Worm (Caenorhabditis elegans) whole organism, early embryonic: ENCODE results near the gene str-247.

Experiments used
- B0310.2 ChIP-seq: sonication (generic microtip); optimal IDR thresholded peaks from 2 replicates; lab custom pipeline; 2016; ENCODE audit warnings: mild to moderate bottlenecking, missing genetic modification characterization, missing compliant biosample characterization
- F13C5.2 ChIP-seq: sonication (generic microtip); optimal IDR thresholded peaks from 2 replicates; lab custom pipeline; 2017; ENCODE audit warnings: mild to moderate bottlenecking, missing genetic modification characterization, inconsistent platforms, missing compliant biosample characterization
- aly-1 ChIP-seq: sonication (generic microtip); optimal IDR thresholded peaks from 2 replicates; lab custom pipeline; 2016; ENCODE audit warnings: missing genetic modification characterization, missing compliant biosample characterization
- ama-1 ChIP-seq: fragments of 150-350 bp; optimal IDR thresholded peaks from 2 replicates; lab custom pipeline; 2014
- ceh-13 ChIP-seq: fragments of 200-800 bp; sonication (Bioruptor generic); optimal IDR thresholded peaks from 2 replicates; lab custom pipeline; 2018; ENCODE audit warnings: mild to moderate bottlenecking, missing genetic modification characterization, missing compliant biosample characterization
- ceh-36 ChIP-seq: sonication (generic microtip); optimal IDR thresholded peaks from 2 replicates; lab custom pipeline; 2016; ENCODE audit warnings: missing genetic modification characterization, inconsistent platforms, missing compliant biosample characterization
- ets-7 ChIP-seq: sonication (generic microtip); optimal IDR thresholded peaks from 2 replicates; lab custom pipeline; 2016; ENCODE audit warnings: missing genotype, missing genetic modification characterization, missing compliant biosample characterization
- flt-1 ChIP-seq: fragments of 200-800 bp; sonication (Bioruptor generic); IDR thresholded peaks from 2 replicates; pipeline ENCODE4 v1.3.6; 2022; ENCODE audit warnings: missing genetic modification characterization, missing compliant biosample characterization
- hmbx-1 ChIP-seq: sonication (generic microtip); optimal IDR thresholded peaks from 2 replicates; lab custom pipeline; 2016; ENCODE audit warnings: mild to moderate bottlenecking, missing genetic modification characterization, missing compliant biosample characterization
- hmg-4 ChIP-seq: fragments of 200-800 bp; sonication (Bioruptor generic); optimal IDR thresholded peaks from 2 replicates; lab custom pipeline; 2018; ENCODE audit warnings: mild to moderate bottlenecking, missing genetic modification characterization, missing compliant biosample characterization
- hnd-1 ChIP-seq: sonication (generic microtip); optimal IDR thresholded peaks from 2 replicates; lab custom pipeline; 2016; ENCODE audit warnings: missing genetic modification characterization, missing compliant biosample characterization
- pes-1 ChIP-seq: fragments of 200-800 bp; sonication (Bioruptor generic); IDR thresholded peaks from 2 replicates; pipeline ENCODE4 v1.3.6; 2022; ENCODE audit warnings: missing genetic modification reagents, missing genetic modification characterization, missing compliant biosample characterization
- scrt-1 ChIP-seq: fragments of 200-800 bp; sonication (Bioruptor generic); IDR thresholded peaks from 2 replicates; pipeline ENCODE4 v1.3.6; 2022; ENCODE audit warnings: missing genetic modification characterization, missing compliant biosample characterization
- sea-1 ChIP-seq: fragments of 200-800 bp; sonication (Bioruptor generic); conservative IDR thresholded peaks from 2 replicates; pipeline ENCODE4 v1.3.6; 2022; ENCODE audit warnings: missing genetic modification characterization, missing compliant biosample characterization
- tbx-11 ChIP-seq: fragments of 200-800 bp; sonication (Bioruptor generic); IDR thresholded peaks from 2 replicates; pipeline ENCODE4 v1.3.6; 2022; ENCODE audit warnings: missing genetic modification characterization, missing compliant biosample characterization
- tbx-37 ChIP-seq: fragments of 200-800 bp; sonication (Bioruptor generic); conservative IDR thresholded peaks from 2 replicates; pipeline ENCODE4 v1.3.6; 2022; ENCODE audit warnings: missing genetic modification reagents, missing genetic modification characterization, missing compliant biosample characterization
- tra-4 ChIP-seq: sonication (generic microtip); optimal IDR thresholded peaks from 2 replicates; lab custom pipeline; 2017; ENCODE audit warnings: missing genetic modification characterization, missing compliant biosample characterization

str-247 gene

ce11 chrV:3989070-3989469, 35.2 kb downstream of the str-247 start, which contains the start of gene nlp-27:
nlp-27 (plus strand) TSS chrV:3989378.
- TF ChIP-seq B0310.2 (tag; lab: Kevin White, UChicago) (no peak), sea-1 (no peak), F13C5.2 (no peak), hmbx-1 (no peak), ceh-36 (tag; lab: Kevin White, UChicago) (no peak), hmg-4 (GFP tag; lab: Kevin White, UChicago) (no peak), tra-4 (tag; lab: Kevin White, UChicago) (no peak), tbx-37 (no peak), ets-7 (tag; lab: Kevin White, UChicago) (no peak), tbx-11 (GFP tag; lab: Robert Waterston, UW) (no peak), ama-1 (no peak), scrt-1 (GFP tag; lab: Robert Waterston, UW) (no peak)

ce11 chrV:3992334-3992733, 38.5 kb downstream of the str-247 start:
- TF ChIP-seq hnd-1 (tag; lab: Kevin White, UChicago) (no peak), tbx-11 (GFP tag; lab: Robert Waterston, UW) (no peak), scrt-1 (GFP tag; lab: Robert Waterston, UW) (no peak), aly-1 (tag; lab: Kevin White, UChicago) (no peak), tbx-37 (no peak), pes-1 (GFP tag; lab: Robert Waterston, UW) (no peak), hmbx-1 (no peak), ceh-13 (GFP tag; lab: Kevin White, UChicago) (no peak), ets-7 (tag; lab: Kevin White, UChicago) (no peak), B0310.2 (tag; lab: Kevin White, UChicago) (no peak), tra-4 (tag; lab: Kevin White, UChicago) (no peak), sea-1 (no peak), F13C5.2 (no peak), hmg-4 (GFP tag; lab: Kevin White, UChicago) (no peak), ama-1 (no peak)

ce11 chrV:3994048-3994447, 40.2 kb downstream of the str-247 start, which contains the start of gene K09D9.9:
K09D9.9 (minus strand) TSS chrV:3994148.
- TF ChIP-seq ets-7 (tag; lab: Kevin White, UChicago) (no peak), scrt-1 (GFP tag; lab: Robert Waterston, UW) (no peak), ceh-36 (tag; lab: Kevin White, UChicago) (no peak), hnd-1 (tag; lab: Kevin White, UChicago) (no peak), ceh-13 (GFP tag; lab: Kevin White, UChicago) (no peak), pes-1 (GFP tag; lab: Robert Waterston, UW) (no peak), tbx-11 (GFP tag; lab: Robert Waterston, UW) (no peak), hmg-4 (GFP tag; lab: Kevin White, UChicago) (no peak), tra-4 (tag; lab: Kevin White, UChicago) (no peak), F13C5.2 (no peak), ama-1 (no peak), tbx-37 (no peak), B0310.2 (tag; lab: Kevin White, UChicago) (no peak), aly-1 (tag; lab: Kevin White, UChicago) (no peak), flt-1 (no peak), sea-1 (no peak), hmbx-1 (no peak)

ce11 chrV:3995838-3996237, 42.0 kb downstream of the str-247 start, which contains the start of gene srx-62:
srx-62 (minus strand) TSS chrV:3995938.
- TF ChIP-seq ets-7 (tag; lab: Kevin White, UChicago): no peak
- no peak for TF ChIP-seq pes-1 (GFP tag; lab: Robert Waterston, UW)
- no peak for TF ChIP-seq B0310.2 (tag; lab: Kevin White, UChicago)
- TF ChIP-seq ceh-13 (GFP tag; lab: Kevin White, UChicago): no peak
- TF ChIP-seq scrt-1 (GFP tag; lab: Robert Waterston, UW): no peak
- no peak for TF ChIP-seq ceh-36 (tag; lab: Kevin White, UChicago)
- no peak for TF ChIP-seq F13C5.2
- no peak for TF ChIP-seq ama-1
- TF ChIP-seq hmbx-1: no peak
- no peak for TF ChIP-seq aly-1 (tag; lab: Kevin White, UChicago)
- TF ChIP-seq hmg-4 (GFP tag; lab: Kevin White, UChicago): no peak
- TF ChIP-seq flt-1: no peak
- no peak for TF ChIP-seq hnd-1 (tag; lab: Kevin White, UChicago)
- TF ChIP-seq tbx-37: no peak
- no peak for TF ChIP-seq sea-1
- TF ChIP-seq tra-4 (tag; lab: Kevin White, UChicago): no peak
- no peak for TF ChIP-seq tbx-11 (GFP tag; lab: Robert Waterston, UW)

- no peak for TF ChIP-seq hmg-4 (GFP tag; lab: Kevin White, UChicago)
- TF ChIP-seq flt-1: no peak
- no peak for TF ChIP-seq sea-1
- TF ChIP-seq aly-1 (tag; lab: Kevin White, UChicago): no peak
- TF ChIP-seq F13C5.2: no peak
- no peak for TF ChIP-seq hnd-1 (tag; lab: Kevin White, UChicago)
- TF ChIP-seq tra-4 (tag; lab: Kevin White, UChicago): no peak
- no peak for TF ChIP-seq ceh-13 (GFP tag; lab: Kevin White, UChicago)
- no peak for TF ChIP-seq ceh-36 (tag; lab: Kevin White, UChicago)
- no peak for TF ChIP-seq pes-1 (GFP tag; lab: Robert Waterston, UW)
These were observed 50.7 kb downstream of the str-247 start for ce11 chrV:4004577-4004976.
